Fruit fly (Drosophila melanogaster) whole organism, adult: Measurements from ENCODE around the gene Cul2.

Source experiments
- CG11617 ChIP-seq: fragments of 200-800 bp; sonication (Bioruptor generic); optimal IDR thresholded peaks from 2 replicates; lab custom pipeline; 2017; ENCODE audit warnings: mild to moderate bottlenecking, missing biosample characterization, missing genetic modification reagents, missing genetic modification characterization
- CG12768 ChIP-seq: fragments of 200-800 bp; sonication (Bioruptor generic); optimal IDR thresholded peaks from 2 replicates; lab custom pipeline; 2017; ENCODE audit warnings: missing biosample characterization, missing genetic modification characterization, mild to moderate bottlenecking, moderate library complexity, missing genetic modification reagents
- CG14711 ChIP-seq: fragments of 200-800 bp; sonication (Bioruptor generic); optimal IDR thresholded peaks from 2 replicates; lab custom pipeline; 2018; ENCODE audit warnings: missing biosample characterization, mild to moderate bottlenecking, missing genetic modification characterization, moderate library complexity
- CG1620 ChIP-seq: fragments of 200-800 bp; sonication (Bioruptor generic); optimal IDR thresholded peaks from 2 replicates; lab custom pipeline; 2016; ENCODE audit warnings: missing biosample characterization, missing genetic modification characterization
- CG33017 ChIP-seq: fragments of 200-800 bp; sonication (Bioruptor generic); optimal IDR thresholded peaks from 2 replicates; lab custom pipeline; 2018; ENCODE audit warnings: missing biosample characterization, mild to moderate bottlenecking, missing genetic modification characterization, moderate library complexity
- CG5204 ChIP-seq: fragments of 200-800 bp; sonication (Bioruptor generic); optimal IDR thresholded peaks from 2 replicates; lab custom pipeline; 2016; ENCODE audit warnings: missing biosample characterization, missing genetic modification characterization
- CG7045 ChIP-seq: fragments of 200-800 bp; sonication (Bioruptor generic); optimal IDR thresholded peaks from 2 replicates; lab custom pipeline; 2017; ENCODE audit warnings: missing biosample characterization, mild to moderate bottlenecking, missing genetic modification characterization
- CG7101 ChIP-seq: fragments of 200-800 bp; sonication (Bioruptor generic); optimal IDR thresholded peaks from 2 replicates; lab custom pipeline; 2018; ENCODE audit warnings: missing biosample characterization, mild to moderate bottlenecking, missing genetic modification characterization, moderate library complexity
- Clk ChIP-seq: fragments of 200-800 bp; sonication (Bioruptor generic); optimal IDR thresholded peaks from 2 replicates; lab custom pipeline; 2017; ENCODE audit warnings: missing biosample characterization, missing genetic modification characterization
- Crg-1 ChIP-seq: fragments of 200-800 bp; sonication (Bioruptor generic); optimal IDR thresholded peaks from 2 replicates; lab custom pipeline; 2016; ENCODE audit warnings: missing biosample characterization, missing genetic modification characterization
- Hr96 ChIP-seq: fragments of 200-800 bp; sonication (Bioruptor generic); optimal IDR thresholded peaks from 2 replicates; lab custom pipeline; 2016; ENCODE audit warnings: missing biosample characterization, missing genetic modification characterization
- Mnt ChIP-seq: fragments of 200-800 bp; sonication (Bioruptor generic); optimal IDR thresholded peaks from 2 replicates; lab custom pipeline; 2016; ENCODE audit warnings: missing biosample characterization, mild to moderate bottlenecking, missing genetic modification characterization
- bab1 ChIP-seq: fragments of 200-800 bp; sonication (Bioruptor generic); optimal IDR thresholded peaks from 3 replicates; lab custom pipeline; 2019; ENCODE audit warnings: missing biosample characterization, mild to moderate bottlenecking, missing genetic modification characterization, moderate library complexity
- cic ChIP-seq: fragments of 200-800 bp; sonication (Bioruptor generic); optimal IDR thresholded peaks from 2 replicates; lab custom pipeline; 2017; ENCODE audit warnings: missing biosample characterization, mild to moderate bottlenecking, missing genetic modification characterization, moderate library complexity
- cnc ChIP-seq, 2 experiments: fragments of >200 bp; optimal IDR thresholded peaks; 2 replicates each; lab custom pipeline; 2017
- kay ChIP-seq: fragments of 200-800 bp; sonication (Bioruptor generic); peaks from one replicate; lab custom pipeline; 2016; ENCODE audit warnings: missing biosample characterization, missing genetic modification characterization, borderline replicate concordance
- ovo ChIP-seq: fragments of 200-800 bp; sonication (Bioruptor generic); optimal IDR thresholded peaks from 2 replicates; lab custom pipeline; 2016; ENCODE audit warnings: missing biosample characterization, missing genetic modification characterization
- pad ChIP-seq: fragments of 200-800 bp; sonication (Bioruptor generic); optimal IDR thresholded peaks from 3 replicates; lab custom pipeline; 2017; ENCODE audit warnings: missing biosample characterization, missing genetic modification characterization, mild to moderate bottlenecking, moderate library complexity, missing genetic modification reagents
- tj ChIP-seq: fragments of 200-800 bp; sonication (Bioruptor generic); optimal IDR thresholded peaks from 3 replicates; lab custom pipeline; 2017; ENCODE audit warnings: missing biosample characterization, mild to moderate bottlenecking, missing genetic modification characterization, moderate library complexity
- toe ChIP-seq: fragments of 200-800 bp; sonication (Bioruptor generic); optimal IDR thresholded peaks from 2 replicates; lab custom pipeline; 2016; ENCODE audit warnings: missing biosample characterization, missing genetic modification characterization

The Cul2 gene

dm6 chr2L:21676556-21676955 is 18.0 kb downstream of the Cul2 start:
- no peak for TF ChIP-seq Clk (GFP tag; lab: Kevin White, UChicago)
- TF ChIP-seq cic (GFP tag; lab: Kevin White, UChicago) = no peak
- peak; percentile 81 for TF ChIP-seq pad (GFP tag; lab: Kevin White, UChicago)
- peak; percentile 5 for TF ChIP-seq ovo (GFP tag; lab: Kevin White, UChicago)
- peak; percentile 6 for TF ChIP-seq Crg-1 (GFP tag; lab: Kevin White, UChicago)
- peak; percentile 11 for TF ChIP-seq bab1 (GFP tag; lab: Kevin White, UChicago)
- TF ChIP-seq CG7101 (tag; lab: Kevin White, UChicago) = no peak

DNA sequence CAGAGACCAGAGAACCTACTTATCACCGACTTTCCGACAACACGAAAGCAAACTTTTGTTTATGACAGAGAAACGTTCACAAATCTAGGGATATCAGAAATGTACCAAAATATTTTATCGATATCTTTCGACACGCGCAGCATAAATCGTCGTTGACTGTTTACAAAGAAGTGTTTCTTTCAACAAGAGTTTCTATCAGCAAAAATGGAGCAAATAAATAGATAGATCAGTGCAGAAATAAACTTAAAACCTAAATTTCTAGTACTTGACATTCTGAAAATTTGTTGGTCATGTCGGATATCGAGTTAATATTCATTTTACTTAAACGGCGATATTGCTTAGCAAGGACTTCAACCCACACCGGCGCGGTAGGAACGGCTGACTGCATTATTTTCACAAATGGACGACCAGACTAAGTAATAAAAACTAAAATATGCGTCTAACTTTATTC is 19.0 kb downstream of the Cul2 start, which contains the start of gene CG2225:
Gene CG2225, minus strand, starts transcription at position 51 of the 451 bp plus-strand sequence.
- TF ChIP-seq tj (GFP tag; lab: Kevin White, UChicago) (peak; percentile 23), CG14711 (no peak)

DNA sequence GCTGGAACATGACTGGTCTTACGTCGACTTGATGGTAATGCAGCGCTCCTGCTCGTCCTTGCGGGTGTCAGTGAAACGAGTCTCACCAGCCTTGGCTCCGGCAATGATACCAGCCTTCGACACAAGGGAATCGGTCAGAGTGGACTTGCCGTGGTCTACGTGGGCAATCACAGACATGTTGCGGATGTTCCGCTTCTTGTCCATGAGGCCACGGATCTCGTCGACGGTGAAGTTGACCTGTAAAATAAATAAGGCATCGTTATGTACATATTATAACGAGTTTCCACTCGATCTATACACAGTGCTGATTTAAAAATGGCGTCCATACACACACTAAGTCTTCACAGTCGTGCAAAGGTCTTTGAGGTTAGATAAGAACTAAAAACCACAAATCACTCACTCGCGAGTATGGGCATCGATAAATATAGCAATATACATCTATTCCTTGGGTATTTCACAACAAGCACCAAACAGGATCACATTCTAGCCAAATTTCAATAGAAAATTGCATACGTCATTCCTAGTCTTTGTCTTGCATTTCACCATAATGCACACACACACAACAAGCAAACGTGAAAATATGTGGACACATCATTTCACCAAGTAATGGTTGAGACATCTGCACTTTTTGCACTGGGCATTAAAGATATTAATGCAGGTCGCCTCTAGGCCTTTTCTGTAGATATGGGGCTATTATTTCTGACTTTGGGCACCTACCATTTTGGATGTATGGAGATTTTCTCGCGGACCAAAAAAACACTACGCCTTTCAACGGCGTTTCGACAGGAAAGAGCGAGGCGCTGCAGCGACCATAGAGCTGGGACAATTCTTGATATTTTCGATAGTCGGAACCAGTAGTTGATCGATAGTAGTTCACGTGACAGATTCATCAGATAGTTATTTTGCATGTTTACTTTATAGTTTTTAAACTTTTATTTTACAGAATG is 23.1 kb downstream of the Cul2 start, which contains the start of gene eEF2:
Gene eEF2, minus strand, starts transcription at position 843 of the 947 bp plus-strand sequence.
- TF ChIP-seq Crg-1 (GFP tag; lab: Kevin White, UChicago) (peak; percentile 79), CG33017 (tag; lab: Kevin White, UChicago) (peak; percentile 76), CG1620 (GFP tag; lab: Kevin White, UChicago) (peak; percentile 84), CG7101 (tag; lab: Kevin White, UChicago) (peak; percentile 88), Hr96 (GFP tag; lab: Kevin White, UChicago) (peak; percentile 73), CG5204 (GFP tag; lab: Kevin White, UChicago) (peak; percentile 79), bab1 (GFP tag; lab: Kevin White, UChicago) (peak; percentile 81), CG12768 (GFP tag; lab: Kevin White, UChicago) (peak; percentile 78), cnc (optimal IDR thresholded peaks at IDR 0.05; lab: Kevin White, UChicago) (peak; percentile 55 to 66), Mnt (GFP tag; lab: Kevin White, UChicago) (peak; percentile 84), ovo (GFP tag; lab: Kevin White, UChicago) (peak; percentile 82), CG11617 (GFP tag; lab: Kevin White, UChicago) (peak; percentile 89), cic (GFP tag; lab: Kevin White, UChicago) (peak; percentile 40), pad (GFP tag; lab: Kevin White, UChicago) (peak; percentile 61), kay (GFP tag; lab: Kevin White, UChicago) (no peak), Clk (GFP tag; lab: Kevin White, UChicago) (no peak), CG14711 (peak; percentile 33), toe (GFP tag; lab: Kevin White, UChicago) (peak; percentile 41), tj (GFP tag; lab: Kevin White, UChicago) (peak; percentile 74), CG7045 (peak; percentile 68)

- TF ChIP-seq CG14711 = peak; percentile 27
- no peak for TF ChIP-seq cic (GFP tag; lab: Kevin White, UChicago)
Measured at dm6 chr2L:21683053-21683767, 24.7 kb downstream of the Cul2 start.

dm6 chr2L:21683768-21684225 is 25.3 kb downstream of the Cul2 start, which contains the start of gene nolo:
Gene nolo, plus strand, starts transcription at chr2L:21684106.
- TF ChIP-seq CG11617 (GFP tag; lab: Kevin White, UChicago) (no peak), pad (GFP tag; lab: Kevin White, UChicago) (peak; percentile 99)

dm6 chr2L:21689368-21689767 is 30.8 kb downstream of the Cul2 start:
- TF ChIP-seq Mnt (GFP tag; lab: Kevin White, UChicago) (no peak), CG7101 (tag; lab: Kevin White, UChicago) (no peak), Clk (GFP tag; lab: Kevin White, UChicago) (no peak), CG33017 (tag; lab: Kevin White, UChicago) (no peak), bab1 (GFP tag; lab: Kevin White, UChicago) (no peak), cic (GFP tag; lab: Kevin White, UChicago) (no peak), tj (GFP tag; lab: Kevin White, UChicago) (no peak), pad (GFP tag; lab: Kevin White, UChicago) (no peak), CG12768 (GFP tag; lab: Kevin White, UChicago) (no peak), Crg-1 (GFP tag; lab: Kevin White, UChicago) (no peak), CG1620 (GFP tag; lab: Kevin White, UChicago) (no peak), CG5204 (GFP tag; lab: Kevin White, UChicago) (no peak), CG11617 (GFP tag; lab: Kevin White, UChicago) (no peak), ovo (GFP tag; lab: Kevin White, UChicago) (no peak), toe (GFP tag; lab: Kevin White, UChicago) (no peak), Hr96 (GFP tag; lab: Kevin White, UChicago) (no peak)
